Fruit fly (Drosophila melanogaster): Measurements from ENCODE around the gene Hsp27.

Hsp27 gene

DNA sequence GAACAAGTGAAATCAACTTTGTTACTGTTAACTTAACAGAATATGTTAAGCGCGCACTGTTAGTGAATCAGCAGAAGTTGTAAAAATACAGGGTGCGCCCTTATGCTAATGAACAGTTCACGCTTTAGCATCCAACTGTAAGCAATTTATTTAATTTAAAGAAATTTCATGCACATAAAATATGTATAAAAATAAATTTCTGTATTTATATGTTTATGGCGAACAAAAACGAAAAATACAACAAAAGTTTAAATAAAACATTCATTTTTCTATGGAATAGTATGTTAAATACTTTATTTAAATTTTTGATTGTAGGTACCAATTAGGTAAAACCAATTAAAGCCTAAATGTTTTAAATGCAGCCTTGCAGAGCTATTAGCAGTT, 40.7 kb downstream of the Hsp27 start (continued):
- TF ChIP-seq emc (GFP tag; optimal IDR thresholded peaks at IDR 0.05) (no peak), unpg (GFP tag; optimal IDR thresholded peaks at IDR 0.05) (peak; percentile 65), Hsf (GFP tag; optimal IDR thresholded peaks at IDR 0.05) (no peak), maf-S (GFP tag; optimal IDR thresholded peaks at IDR 0.05) (no peak), CrebB (tag; optimal IDR thresholded peaks at IDR 0.05) (peak; percentile 21), fru (optimal IDR thresholded peaks at IDR 0.05) (no peak), CG7357 (GFP tag; IDR thresholded peaks at IDR 0.05) (no peak), CG3065 (GFP tag; optimal IDR thresholded peaks at IDR 0.05) (no peak), CG14014 (GFP tag; IDR thresholded peaks at IDR 0.05) (peak; percentile 37; the same call in 1 of the 2 replicates), sd (tag; optimal IDR thresholded peaks at IDR 0.05) (no peak), NFAT (GFP tag; IDR thresholded peaks at IDR 0.05) (no peak), CG11398 (GFP tag; optimal IDR thresholded peaks at IDR 0.05) (no peak), prd (optimal IDR thresholded peaks at IDR 0.05) (no peak), prd (GFP tag; IDR thresholded peaks at IDR 0.05) (no peak), eyg (GFP tag; optimal IDR thresholded peaks at IDR 0.05) (no peak), sens (GFP tag) (peak; percentile 74), MTF-1 (GFP tag; optimal IDR thresholded peaks at IDR 0.05; ENCODE audit: borderline replicate concordance) (no peak), CG6689 (GFP tag; IDR thresholded peaks at IDR 0.05) (no peak), her (GFP tag; optimal IDR thresholded peaks at IDR 0.05) (no peak), sens-2 (GFP tag; IDR thresholded peaks at IDR 0.05) (no peak), CG6272 (GFP tag; IDR thresholded peaks at IDR 0.05) (no peak), Scr (GFP tag; IDR thresholded peaks at IDR 0.05; ENCODE audit: partially characterized antibody) (no peak), abd-A (tag; optimal IDR thresholded peaks at IDR 0.05) (no peak), CG15073 (GFP tag; optimal IDR thresholded peaks at IDR 0.05) (no peak), CTCF (GFP tag; optimal IDR thresholded peaks at IDR 0.05) (no peak), CG11093 (GFP tag; IDR thresholded peaks at IDR 0.05) (no peak), so (GFP tag; IDR thresholded peaks at IDR 0.05) (no peak), Neu2 (GFP tag; optimal IDR thresholded peaks at IDR 0.05; ENCODE audit: borderline replicate concordance) (no peak), zfh1 (GFP tag; IDR thresholded peaks at IDR 0.05) (no peak), pita (GFP tag; optimal IDR thresholded peaks at IDR 0.05) (no peak), stwl (tag; optimal IDR thresholded peaks at IDR 0.05) (peak; percentile 39), HLH54F (GFP tag; optimal IDR thresholded peaks at IDR 0.05) (no peak), Dip2 (GFP tag; IDR thresholded peaks at IDR 0.05) (no peak), ci (GFP tag; IDR thresholded peaks at IDR 0.05) (no peak), row (GFP tag; IDR thresholded peaks at IDR 0.05) (peak; percentile 63; the same call in 2 of the 3 replicates), HmgD (GFP tag; optimal IDR thresholded peaks at IDR 0.05) (no peak), ap (GFP tag; IDR thresholded peaks at IDR 0.05) (no peak), CG7745 (tag; optimal IDR thresholded peaks at IDR 0.05) (no peak), klu (GFP tag; IDR thresholded peaks at IDR 0.05) (no peak), CG13287 (GFP tag; IDR thresholded peaks at IDR 0.05; ENCODE audit: partially characterized antibody) (no peak), CG31365 (tag; optimal IDR thresholded peaks at IDR 0.05) (no peak), NC2β (GFP tag; optimal IDR thresholded peaks at IDR 0.05) (no peak), vvl (GFP tag; IDR thresholded peaks at IDR 0.05) (peak; percentile 91), phol (tag; optimal IDR thresholded peaks at IDR 0.05) (peak; percentile 32), ase (GFP tag; IDR thresholded peaks at IDR 0.05) (no peak), sug (tag; optimal IDR thresholded peaks at IDR 0.05) (no peak), tna (GFP tag; IDR thresholded peaks at IDR 0.05; ENCODE audit: partially characterized antibody) (no peak), jumu (GFP tag; optimal IDR thresholded peaks at IDR 0.05) (no peak), grn (GFP tag; optimal IDR thresholded peaks at IDR 0.05) (no peak), slou (GFP tag; optimal IDR thresholded peaks at IDR 0.05) (no peak), CG2202 (tag; optimal IDR thresholded peaks at IDR 0.05) (no peak), Eip74EF (GFP tag; optimal IDR thresholded peaks at IDR 0.05) (no peak), Meics (GFP tag; optimal IDR thresholded peaks at IDR 0.05) (peak; percentile 59), hb (GFP tag; IDR thresholded peaks at IDR 0.05; ENCODE audit: partially characterized antibody) (no peak)
